Worm (Caenorhabditis elegans): Measurements from ENCODE around the gene atf-2.
A peak's percentile ranks its signal among the peaks of the same experiment; 100 is the strongest.

The atf-2 gene

DNA sequence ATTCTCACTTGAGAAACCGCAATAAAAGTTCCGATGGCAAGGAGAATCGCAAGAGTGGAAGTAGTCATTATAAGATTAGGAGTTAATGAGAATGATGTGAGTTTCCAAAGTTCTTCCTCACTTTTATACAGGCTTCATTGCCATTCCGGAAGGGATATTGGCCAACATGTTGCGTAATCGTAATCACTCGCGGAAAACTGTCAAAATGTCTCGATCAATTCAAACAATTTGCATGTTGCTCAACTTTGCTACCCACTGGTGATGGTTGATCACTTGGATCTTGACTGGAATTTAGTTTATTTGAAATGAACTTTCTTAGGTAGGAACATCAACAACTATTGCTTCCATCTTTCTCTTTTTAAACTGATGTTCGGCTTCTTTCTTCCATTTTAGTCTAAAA is 14.3 kb upstream of the atf-2 start, which contains the start of gene idpb-4 (continued):
- TF ChIP-seq rbr-2 (tag; optimal IDR thresholded peaks at IDR 0.05), result no peak
- no peak for TF ChIP-seq mxl-2 (GFP tag; conservative IDR thresholded peaks at IDR 0.05)
- TF ChIP-seq Y5F2A.4 (GFP tag; optimal IDR thresholded peaks at IDR 0.05), result no peak

DNA sequence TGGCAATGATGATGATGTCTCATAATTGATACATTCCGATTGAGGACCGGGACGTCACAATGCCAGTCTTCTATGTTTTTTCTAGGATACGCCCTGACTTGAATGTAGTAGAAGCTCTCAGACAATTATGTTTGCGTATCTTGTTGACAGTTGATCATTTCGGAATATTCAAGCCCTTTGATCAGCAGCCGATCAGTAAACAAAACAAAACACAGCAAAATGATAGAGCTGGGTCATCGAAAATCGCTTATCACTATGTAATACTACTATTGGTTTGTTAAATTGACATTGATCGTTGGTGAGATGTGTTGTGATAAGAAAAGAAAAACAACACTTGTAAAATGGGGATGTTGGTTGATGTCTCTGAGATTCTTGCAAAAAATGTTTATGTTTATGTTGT is 13.5 kb upstream of the atf-2 start:
- TF ChIP-seq dve-1 (tag; optimal IDR thresholded peaks at IDR 0.05; ENCODE audit: insufficient read depth), result peak; percentile 49
- TF ChIP-seq daf-8 (GFP tag; IDR thresholded peaks at IDR 0.05), result no peak
- TF ChIP-seq hlh-11 (tag; optimal IDR thresholded peaks at IDR 0.05), result peak; percentile 20
- no peak for TF ChIP-seq daf-16 (GFP tag; optimal IDR thresholded peaks at IDR 0.05)
- TF ChIP-seq daf-16 (tag; optimal IDR thresholded peaks at IDR 0.05), result peak; percentile 92

DNA sequence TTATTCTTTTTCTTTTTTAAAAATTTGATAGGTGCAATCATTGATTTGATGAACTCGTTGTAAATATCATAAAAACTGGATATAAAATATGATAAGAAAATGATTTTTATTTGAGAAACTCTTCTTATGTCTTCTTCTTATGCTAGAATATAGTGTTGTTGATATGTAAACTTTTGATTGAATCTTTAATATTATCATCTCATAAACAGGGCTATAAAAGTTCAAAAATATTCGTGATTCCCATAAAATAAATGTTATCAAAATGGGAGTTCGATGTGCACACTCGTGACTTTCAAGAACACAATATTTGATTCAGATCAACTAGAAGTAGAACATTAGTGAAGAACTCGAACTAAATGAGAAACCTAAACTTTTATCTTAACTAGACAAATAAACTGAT is 12.8 kb upstream of the atf-2 start:
- TF ChIP-seq daf-16 (GFP tag; optimal IDR thresholded peaks at IDR 0.05) (no peak), daf-16 (tag; optimal IDR thresholded peaks at IDR 0.05) (peak; percentile 99), hlh-30 (tag; optimal IDR thresholded peaks at IDR 0.05; ENCODE audit: insufficient read depth) (peak; percentile 11), mdl-1 (tag; optimal IDR thresholded peaks at IDR 0.05) (peak in 1 of 2 experiments; percentile 34), lim-7 (GFP tag; IDR thresholded peaks at IDR 0.05) (no peak), php-3 (GFP tag; IDR thresholded peaks at IDR 0.05) (peak; percentile 98), Y48G9A.11 (GFP tag; IDR thresholded peaks at IDR 0.05) (no peak), nhr-102 (tag; optimal IDR thresholded peaks at IDR 0.05) (peak; percentile 22), ceh-82 (tag; optimal IDR thresholded peaks at IDR 0.05) (no peak), hlh-11 (tag; optimal IDR thresholded peaks at IDR 0.05) (peak; percentile 53), tag-97 (GFP tag; IDR thresholded peaks at IDR 0.05) (no peak), sdz-12 (GFP tag; optimal IDR thresholded peaks at IDR 0.05) (no peak), lin-29 (GFP tag; IDR thresholded peaks at IDR 0.05) (no peak), set-16 (GFP tag; IDR thresholded peaks at IDR 0.05) (no peak), egl-43 (GFP tag; IDR thresholded peaks at IDR 0.05) (no peak), pqm-1 (tag; optimal IDR thresholded peaks at IDR 0.05) (peak; percentile 25), Y75B8A.6 (GFP tag; IDR thresholded peaks at IDR 0.05) (no peak), nhr-77 (tag; optimal IDR thresholded peaks at IDR 0.05) (peak; percentile 82), spr-1 (tag; optimal IDR thresholded peaks at IDR 0.05) (no peak), nhr-10 (tag; optimal IDR thresholded peaks at IDR 0.05) (peak; percentile 23), nhr-48 (tag; optimal IDR thresholded peaks at IDR 0.05) (peak; percentile 64), F44E2.7 (GFP tag; IDR thresholded peaks at IDR 0.05) (no peak), nhr-28 (tag; optimal IDR thresholded peaks at IDR 0.05) (peak; percentile 66), dmd-6 (GFP tag; IDR thresholded peaks at IDR 0.05) (peak; percentile 57), dve-1 (tag; optimal IDR thresholded peaks at IDR 0.05; ENCODE audit: insufficient read depth) (peak; percentile 92)

DNA sequence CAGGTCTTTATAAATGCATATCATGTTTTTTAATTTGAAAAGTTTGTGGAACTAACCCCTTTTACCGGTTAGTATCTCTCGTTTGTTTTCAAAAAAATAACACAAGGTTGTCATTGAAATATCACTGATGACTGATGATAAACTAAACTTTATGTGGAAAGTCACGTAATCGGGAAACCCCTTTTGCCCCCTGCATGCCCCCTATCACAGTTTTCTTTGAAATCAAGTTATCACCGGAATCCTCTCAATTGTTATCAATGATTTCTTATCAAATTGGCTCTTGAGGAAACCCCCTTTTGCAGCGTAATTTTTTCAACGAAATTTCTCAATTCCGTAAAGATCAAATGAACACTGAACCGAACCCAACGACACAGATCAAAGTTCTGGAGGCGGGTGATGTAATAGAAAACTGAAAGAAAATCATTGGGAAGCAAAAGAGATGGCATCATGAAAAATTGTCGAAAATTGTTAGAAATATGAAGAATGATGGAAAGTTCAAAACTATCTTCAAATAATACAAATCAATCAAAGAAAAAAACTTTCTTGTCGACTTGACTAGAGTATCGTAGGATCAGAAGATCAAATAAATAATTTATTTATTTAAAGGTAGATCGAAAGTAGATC is 11.3 kb upstream of the atf-2 start:
- TF ChIP-seq lir-3 (tag; optimal IDR thresholded peaks at IDR 0.05), result no peak
- no peak for TF ChIP-seq unc-39 (tag; optimal IDR thresholded peaks at IDR 0.05)
- no peak for TF ChIP-seq Y48G9A.11 (GFP tag; IDR thresholded peaks at IDR 0.05)
- TF ChIP-seq zip-2 (tag; optimal IDR thresholded peaks at IDR 0.05), result no peak
- peak; percentile 35 for TF ChIP-seq mxl-3 (GFP tag; optimal IDR thresholded peaks at IDR 0.05)
- no peak for TF ChIP-seq dpl-1 (GFP tag; optimal IDR thresholded peaks at IDR 0.05)
- TF ChIP-seq lim-7 (GFP tag; IDR thresholded peaks at IDR 0.05), result no peak
- TF ChIP-seq nhr-25 (tag; optimal IDR thresholded peaks at IDR 0.05; ENCODE audit: borderline replicate concordance, insufficient read depth), result no peak
- TF ChIP-seq nhr-42 (GFP tag; IDR thresholded peaks at IDR 0.05), result no peak
- no peak for TF ChIP-seq hmg-1.1 (GFP tag; IDR thresholded peaks at IDR 0.05)
- TF ChIP-seq Y5F2A.4 (GFP tag; optimal IDR thresholded peaks at IDR 0.05), result no peak
- no peak for TF ChIP-seq jun-1 (tag; optimal IDR thresholded peaks at IDR 0.05)
- no peak for TF ChIP-seq ceh-62 (tag; optimal IDR thresholded peaks at IDR 0.05)
- TF ChIP-seq aly-2 (tag; optimal IDR thresholded peaks at IDR 0.05), result no peak
- TF ChIP-seq php-3 (GFP tag; IDR thresholded peaks at IDR 0.05), result no peak
- TF ChIP-seq nhr-41 (GFP tag; IDR thresholded peaks at IDR 0.05), result no peak
- peak; percentile 22 for TF ChIP-seq nhr-102 (tag; optimal IDR thresholded peaks at IDR 0.05)
- no peak for TF ChIP-seq T26A8.4 (GFP tag; IDR thresholded peaks at IDR 0.05)
- TF ChIP-seq lin-38 (GFP tag; IDR thresholded peaks at IDR 0.05), result no peak
- no peak for TF ChIP-seq F10B5.3 (tag; optimal IDR thresholded peaks at IDR 0.05)
- TF ChIP-seq nhr-28 (tag; optimal IDR thresholded peaks at IDR 0.05), result peak; percentile 84
- no peak for TF ChIP-seq daf-16 (GFP tag; optimal IDR thresholded peaks at IDR 0.05)
- TF ChIP-seq daf-16 (tag; optimal IDR thresholded peaks at IDR 0.05), result peak; percentile 83
- TF ChIP-seq lin-1 (GFP tag; IDR thresholded peaks at IDR 0.05), result peak; percentile 87
- TF ChIP-seq sdz-12 (GFP tag; optimal IDR thresholded peaks at IDR 0.05), result no peak
- no peak for TF ChIP-seq spr-1 (tag; optimal IDR thresholded peaks at IDR 0.05)
- TF ChIP-seq egl-43 (GFP tag; IDR thresholded peaks at IDR 0.05), result no peak
